Worm (Caenorhabditis elegans) whole organism, L3 larva: ENCODE data around the gene str-153.

Experiments used
- R02D3.7 ChIP-seq: fragments of 150-350 bp; optimal IDR thresholded peaks from 2 replicates; lab custom pipeline; 2014; ENCODE audit warnings: missing biosample characterization, missing genetic modification characterization
- egl-5 ChIP-seq: fragments of 150-350 bp; optimal IDR thresholded peaks from 2 replicates; lab custom pipeline; 2017; ENCODE audit warnings: missing biosample characterization, missing genetic modification reagents, missing genetic modification characterization, inconsistent platforms
- elt-1 ChIP-seq: fragments of 150-350 bp; optimal IDR thresholded peaks from 2 replicates; lab custom pipeline; 2014; ENCODE audit warnings: missing biosample characterization, missing genetic modification characterization
- fkh-10 ChIP-seq: sonication (generic microtip); optimal IDR thresholded peaks from 2 replicates; lab custom pipeline; 2017; ENCODE audit warnings: missing biosample characterization, missing genetic modification reagents, missing genetic modification characterization
- fos-1 ChIP-seq: fragments of 150-350 bp; optimal IDR thresholded peaks from 2 replicates; lab custom pipeline; 2014; ENCODE audit warnings: missing biosample characterization, missing genetic modification characterization
- hmg-11 ChIP-seq: sonication (generic microtip); optimal IDR thresholded peaks from 2 replicates; lab custom pipeline; 2016; ENCODE audit warnings: missing genetic modification characterization, missing compliant biosample characterization
- lin-39 ChIP-seq: fragments of 150-350 bp; optimal IDR thresholded peaks from 2 replicates; lab custom pipeline; 2018; ENCODE audit warnings: missing biosample characterization, missing genetic modification reagents, missing genetic modification characterization
- mdl-1 ChIP-seq: fragments of 150-350 bp; optimal IDR thresholded peaks from 2 replicates; lab custom pipeline; 2014; ENCODE audit warnings: missing biosample characterization, missing genetic modification characterization
- nhr-76 ChIP-seq: fragments of 150-350 bp; sonication (generic microtip); optimal IDR thresholded peaks from 5 replicates; lab custom pipeline; 2014; ENCODE audit warnings: missing biosample characterization, missing genetic modification characterization
- nhr-77 ChIP-seq: fragments of 150-350 bp; optimal IDR thresholded peaks from 2 replicates; lab custom pipeline; 2014; ENCODE audit warnings: missing biosample characterization, missing genetic modification characterization
- pha-4 ChIP-seq: fragments of 150-350 bp; optimal IDR thresholded peaks from 2 replicates; lab custom pipeline; 2014; ENCODE audit warnings: missing biosample characterization, missing genetic modification reagents, missing genetic modification characterization
- unc-62 ChIP-seq: fragments of 150-350 bp; sonication (generic microtip); optimal IDR thresholded peaks from 4 replicates; lab custom pipeline; 2014; ENCODE audit warnings: missing biosample characterization, missing genetic modification reagents, missing genetic modification characterization
- zag-1 ChIP-seq: fragments of 150-350 bp; optimal IDR thresholded peaks from 2 replicates; lab custom pipeline; 2014; ENCODE audit warnings: missing biosample characterization, missing genetic modification characterization

DNA sequence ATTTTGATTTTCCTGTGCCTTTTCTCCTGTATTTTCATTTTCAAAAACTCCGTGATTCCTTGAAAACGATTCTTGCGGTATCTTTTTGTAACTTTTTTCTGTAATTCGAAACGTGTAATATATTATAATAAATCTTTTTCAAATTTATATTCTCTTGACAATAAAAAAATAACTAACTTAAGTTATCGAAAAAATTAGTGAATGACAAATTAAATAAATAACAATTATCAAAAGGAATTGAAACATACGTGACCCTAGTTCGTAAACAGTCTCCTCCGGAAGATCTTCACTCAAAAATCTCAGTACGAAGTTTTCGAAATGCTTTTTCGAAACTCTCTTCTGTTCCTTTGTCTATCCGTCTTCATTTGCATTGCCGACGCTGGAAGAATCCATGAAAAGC is 43.7 kb upstream of the str-153 start, which contains the start of gene T08B6.9:
- TF ChIP-seq nhr-77 (no peak), fos-1 (tag; lab: Kevin White, UChicago) (no peak), nhr-76 (tag; lab: Kevin White, UChicago) (no peak), mdl-1 (tag; lab: Kevin White, UChicago) (no peak), egl-5 (tag; lab: Kevin White, UChicago) (no peak), unc-62 (GFP tag; lab: Kevin White, UChicago) (no peak), zag-1 (tag; lab: Kevin White, UChicago) (no peak), elt-1 (tag; lab: Kevin White, UChicago) (no peak), R02D3.7 (no peak), lin-39 (tag; lab: Kevin White, UChicago) (no peak), pha-4 (tag; lab: Kevin White, UChicago) (no peak), hmg-11 (tag; lab: Kevin White, UChicago) (no peak), fkh-10 (GFP tag; lab: Kevin White, UChicago) (no peak)
